Worm (Caenorhabditis elegans): ENCODE data around the gene srj-23.

The srj-23 gene

ce11 chrV:1486031-1486430 lies 34.6 kb downstream of the srj-23 start:
- TF ChIP-seq sma-9 (GFP tag; optimal IDR thresholded peaks at IDR 0.05) (peak; percentile 28), sma-9 (tag; optimal IDR thresholded peaks at IDR 0.05) (no peak), unc-55 (GFP tag; optimal IDR thresholded peaks at IDR 0.05) (no peak)

- no peak for TF ChIP-seq ZK546.5 (tag; optimal IDR thresholded peaks at IDR 0.05)
- no peak for TF ChIP-seq nhr-23 (tag; optimal IDR thresholded peaks at IDR 0.05)
- no peak for TF ChIP-seq alr-1 (tag; optimal IDR thresholded peaks at IDR 0.05)
- no peak for TF ChIP-seq elt-3 (tag; optimal IDR thresholded peaks at IDR 0.05)
- TF ChIP-seq lsy-2 (tag; optimal IDR thresholded peaks at IDR 0.05) = no peak
- no peak for TF ChIP-seq nhr-129 (tag; optimal IDR thresholded peaks at IDR 0.05)
- no peak for TF ChIP-seq blmp-1 (tag; optimal IDR thresholded peaks at IDR 0.05; ENCODE audit: insufficient read depth)
- TF ChIP-seq peb-1 (tag; optimal IDR thresholded peaks at IDR 0.05) = no peak
- no peak for TF ChIP-seq ceh-82 (tag; optimal IDR thresholded peaks at IDR 0.05)
- no peak for TF ChIP-seq unc-55 (GFP tag; optimal IDR thresholded peaks at IDR 0.05)
- no peak for TF ChIP-seq dmd-4 (tag; optimal IDR thresholded peaks at IDR 0.05)
- TF ChIP-seq mdl-1 (tag; optimal IDR thresholded peaks at IDR 0.05) = no peak
- TF ChIP-seq nhr-11 (tag; optimal IDR thresholded peaks at IDR 0.05) = no peak
- no peak for TF ChIP-seq nhr-12 (tag; optimal IDR thresholded peaks at IDR 0.05)
- TF ChIP-seq nhr-10 (tag; optimal IDR thresholded peaks at IDR 0.05) = no peak
- TF ChIP-seq lin-13 (GFP tag; optimal IDR thresholded peaks at IDR 0.05) = no peak
- TF ChIP-seq aly-2 (tag; optimal IDR thresholded peaks at IDR 0.05) = no peak
- TF ChIP-seq ztf-11 (tag; optimal IDR thresholded peaks at IDR 0.05) = no peak
These were observed 35.8 kb downstream of the srj-23 start for ce11 chrV:1487262-1487661.

ce11 chrV:1488642-1489041 lies 37.2 kb downstream of the srj-23 start:
- no peak for TF ChIP-seq ceh-16 (tag; optimal IDR thresholded peaks at IDR 0.05)
- TF ChIP-seq C34F6.9 (tag; optimal IDR thresholded peaks at IDR 0.05) = peak; percentile 14

ce11 chrV:1491510-1491909 lies 40.1 kb downstream of the srj-23 start, which contains the start of gene C38C3.6:
TSS of gene C38C3.6 (minus strand) at chrV:1491610.
- TF ChIP-seq ztf-1 (GFP tag; conservative IDR thresholded peaks at IDR 0.05) (no peak), lin-11 (tag; optimal IDR thresholded peaks at IDR 0.05) (no peak), skn-1 (tag; optimal IDR thresholded peaks at IDR 0.05) (no peak), nhr-21 (tag; optimal IDR thresholded peaks at IDR 0.05) (no peak), ceh-82 (tag; optimal IDR thresholded peaks at IDR 0.05) (no peak), nhr-237 (tag; optimal IDR thresholded peaks at IDR 0.05) (no peak), sma-9 (GFP tag; optimal IDR thresholded peaks at IDR 0.05) (no peak), sma-9 (tag; optimal IDR thresholded peaks at IDR 0.05) (no peak), nhr-25 (tag; optimal IDR thresholded peaks at IDR 0.05) (no peak), unc-39 (tag; optimal IDR thresholded peaks at IDR 0.05) (no peak), nhr-11 (tag; optimal IDR thresholded peaks at IDR 0.05) (no peak), sem-4 (tag; optimal IDR thresholded peaks at IDR 0.05) (no peak), dmd-4 (tag; optimal IDR thresholded peaks at IDR 0.05) (no peak)

ce11 chrV:1494469-1494868 lies 43.0 kb downstream of the srj-23 start, which contains the start of gene spig-7:
TSS of gene spig-7 (plus strand) at chrV:1494769.
- no peak for TF ChIP-seq nhr-237 (tag; optimal IDR thresholded peaks at IDR 0.05)
- no peak for TF ChIP-seq lin-11 (tag; optimal IDR thresholded peaks at IDR 0.05)
- TF ChIP-seq mab-5 (tag; optimal IDR thresholded peaks at IDR 0.05) = no peak
- TF ChIP-seq unc-55 (GFP tag; optimal IDR thresholded peaks at IDR 0.05) = no peak

- TF ChIP-seq lin-13 (GFP tag; optimal IDR thresholded peaks at IDR 0.05) = no peak
- TF ChIP-seq fos-1 (tag; optimal IDR thresholded peaks at IDR 0.05) = no peak
These were observed 43.9 kb downstream of the srj-23 start, which contains the start of gene C38C3.3 for ce11 chrV:1495334-1495733. TSS of gene C38C3.3 (plus strand) at chrV:1495634.

- TF ChIP-seq ceh-16 (tag; optimal IDR thresholded peaks at IDR 0.05) (no peak), peb-1 (tag; optimal IDR thresholded peaks at IDR 0.05) (no peak), lsy-2 (tag; optimal IDR thresholded peaks at IDR 0.05) (no peak), dmd-4 (tag; optimal IDR thresholded peaks at IDR 0.05) (no peak), sem-4 (tag; optimal IDR thresholded peaks at IDR 0.05) (no peak), nhr-21 (tag; optimal IDR thresholded peaks at IDR 0.05) (no peak), lin-13 (GFP tag; optimal IDR thresholded peaks at IDR 0.05) (no peak), ama-1 (optimal IDR thresholded peaks at IDR 0.05) (no peak), nhr-129 (tag; optimal IDR thresholded peaks at IDR 0.05) (no peak), elt-3 (tag; optimal IDR thresholded peaks at IDR 0.05) (no peak), blmp-1 (tag; optimal IDR thresholded peaks at IDR 0.05; ENCODE audit: insufficient read depth) (no peak), unc-62 (GFP tag; optimal IDR thresholded peaks at IDR 0.05) (no peak), nhr-77 (tag; optimal IDR thresholded peaks at IDR 0.05) (no peak), Y55F3AM.14 (GFP tag; optimal IDR thresholded peaks at IDR 0.05) (no peak)
These were observed 44.3 kb downstream of the srj-23 start for ce11 chrV:1495752-1496151.
